Worm (Caenorhabditis elegans): Measurements from ENCODE around the gene C29E4.14.

The C29E4.14 gene

DNA sequence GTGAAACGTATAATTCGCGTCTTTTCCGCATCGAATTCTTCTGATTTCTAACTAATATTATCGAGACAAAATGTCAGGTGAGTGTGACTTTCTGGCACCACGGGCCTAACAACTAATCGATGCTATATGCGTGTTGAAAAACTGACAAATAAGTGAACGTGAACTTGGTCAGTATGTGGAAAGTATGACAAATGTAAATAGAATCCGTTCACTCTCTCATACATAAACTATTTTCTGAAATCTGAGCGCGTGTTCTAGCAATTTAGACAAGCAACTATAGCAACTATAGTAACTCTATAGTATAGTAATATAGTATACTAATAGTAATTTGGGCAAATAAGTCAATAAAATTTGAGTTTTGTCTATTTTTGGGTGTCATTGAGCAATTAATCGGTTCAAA lies 27.6 kb upstream of the C29E4.14 start:
- TF ChIP-seq rcor-1 (GFP tag; IDR thresholded peaks at IDR 0.05), result no peak
- no peak for TF ChIP-seq ceh-58 (GFP tag; IDR thresholded peaks at IDR 0.05)
- no peak for TF ChIP-seq ztf-22 (GFP tag; optimal IDR thresholded peaks at IDR 0.05)

DNA sequence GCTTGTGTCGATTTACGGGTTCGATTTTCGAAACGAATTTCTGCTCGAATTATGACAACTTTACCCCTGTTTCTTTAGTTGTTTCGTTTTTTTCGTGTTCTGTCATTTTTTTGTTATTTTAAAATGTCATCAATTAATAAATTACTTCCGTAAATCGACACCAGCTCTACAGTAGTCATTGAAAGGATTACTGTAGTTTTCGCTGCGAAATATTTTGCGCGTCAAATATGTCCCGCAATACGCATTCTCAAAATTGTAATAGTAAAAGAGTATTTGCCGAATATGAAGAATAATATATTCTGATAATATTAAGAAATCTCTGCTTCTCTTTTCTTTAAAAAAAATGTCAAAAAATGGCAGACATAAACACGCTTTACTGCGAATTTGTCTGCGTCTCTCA lies 26.7 kb upstream of the C29E4.14 start:
- no peak for TF ChIP-seq bed-2 (GFP tag; IDR thresholded peaks at IDR 0.05)
- TF ChIP-seq lsl-1 (GFP tag; optimal IDR thresholded peaks at IDR 0.05), result peak; percentile 85
- no peak for TF ChIP-seq F49E8.2 (tag; optimal IDR thresholded peaks at IDR 0.05; ENCODE audit: insufficient read depth)
- 0 out of 2 replicates have a peak, but pooled peaks have one; percentile 14 for TF ChIP-seq F33H1.4 (GFP tag; IDR thresholded peaks at IDR 0.05)
- TF ChIP-seq hmg-1.2 (GFP tag; IDR thresholded peaks at IDR 0.05), result peak; percentile 43; the same call in 1 of the 2 replicates
- peak; percentile 55; the same call in 1 of the 2 replicates for TF ChIP-seq ceh-91 (GFP tag; IDR thresholded peaks at IDR 0.05)

DNA sequence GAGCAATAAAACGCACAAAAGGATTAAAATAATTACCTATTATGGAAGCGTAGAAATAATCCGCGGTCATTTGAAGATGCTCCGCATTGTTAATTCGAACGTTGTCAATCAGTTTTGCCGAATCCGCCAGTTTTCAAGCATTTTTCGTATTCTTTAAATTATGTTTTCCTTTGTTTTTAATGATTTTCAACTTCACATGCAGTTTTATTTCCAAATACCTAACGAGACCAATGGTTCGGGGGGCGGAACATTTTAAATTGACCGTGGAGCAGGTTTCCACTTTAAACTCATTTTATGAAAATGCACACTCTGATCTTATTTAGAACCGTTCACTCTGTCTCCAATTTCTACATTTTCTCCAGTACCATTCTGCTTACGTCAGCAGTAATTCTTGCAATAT lies 25.2 kb upstream of the C29E4.14 start, which contains the start of gene ZK688.4:
ZK688.4 (plus strand) TSS at position 301 of the 400 bp plus-strand sequence.
- no peak for TF ChIP-seq lin-40 (tag; optimal IDR thresholded peaks at IDR 0.05)
- TF ChIP-seq B0336.3 (GFP tag; IDR thresholded peaks at IDR 0.05), result no peak
- TF ChIP-seq lin-35 (GFP tag; optimal IDR thresholded peaks at IDR 0.05), result no peak
- TF ChIP-seq Y95B8A.8 (GFP tag; IDR thresholded peaks at IDR 0.05), result no peak
- no peak for TF ChIP-seq F22D6.2 (tag; optimal IDR thresholded peaks at IDR 0.05)
- no peak for TF ChIP-seq bed-1 (GFP tag; IDR thresholded peaks at IDR 0.05)
- TF ChIP-seq tbp1 (GFP tag; optimal IDR thresholded peaks at IDR 0.05), result no peak
- no peak for TF ChIP-seq ceh-40 (GFP tag; IDR thresholded peaks at IDR 0.05)
- TF ChIP-seq let-607 (tag; optimal IDR thresholded peaks at IDR 0.05), result no peak
- no peak for TF ChIP-seq attf-3 (GFP tag; conservative IDR thresholded peaks at IDR 0.05)
- no peak for TF ChIP-seq somi-1 (GFP tag; optimal IDR thresholded peaks at IDR 0.05)
- TF ChIP-seq repo-1 (tag; optimal IDR thresholded peaks at IDR 0.05), result no peak
- no peak for TF ChIP-seq nfyb-1 (GFP tag; IDR thresholded peaks at IDR 0.05)
- TF ChIP-seq ztf-18 (tag; optimal IDR thresholded peaks at IDR 0.05), result no peak
- TF ChIP-seq ztf-6 (GFP tag; IDR thresholded peaks at IDR 0.05), result no peak
- no peak for TF ChIP-seq ZK185.1 (tag; optimal IDR thresholded peaks at IDR 0.05; ENCODE audit: poor library complexity, severe bottlenecking)
- no peak for TF ChIP-seq hrde-1 (tag; optimal IDR thresholded peaks at IDR 0.05; ENCODE audit: borderline replicate concordance)
- no peak for TF ChIP-seq F39B2.1 (GFP tag; IDR thresholded peaks at IDR 0.05)
- no peak for TF ChIP-seq F33H1.4 (GFP tag; IDR thresholded peaks at IDR 0.05)
- no peak for TF ChIP-seq hmg-20 (GFP tag; IDR thresholded peaks at IDR 0.05)

DNA sequence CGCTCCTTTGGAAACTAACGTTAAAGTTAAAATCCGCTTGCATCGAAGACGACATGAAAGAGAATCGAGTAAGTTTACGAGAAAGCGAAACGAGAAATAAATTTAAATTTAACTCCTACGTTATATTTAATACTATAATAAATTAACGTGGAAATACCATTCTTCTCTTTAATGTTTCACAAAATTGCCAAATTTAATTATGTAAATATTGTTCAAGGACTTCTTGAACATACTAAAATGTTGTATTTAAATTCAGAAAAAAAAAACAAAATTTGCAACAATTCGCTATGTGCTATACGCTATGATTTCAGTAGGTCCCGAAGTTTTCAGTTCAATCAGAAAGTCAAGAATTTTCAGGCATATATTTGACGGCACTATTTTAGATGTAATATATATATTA lies 23.0 kb upstream of the C29E4.14 start, which contains the start of gene ZK688.10:
ZK688.10 (minus strand) TSS at position 101 of the 400 bp plus-strand sequence.
- TF ChIP-seq zim-3 (tag; optimal IDR thresholded peaks at IDR 0.05), result no peak

DNA sequence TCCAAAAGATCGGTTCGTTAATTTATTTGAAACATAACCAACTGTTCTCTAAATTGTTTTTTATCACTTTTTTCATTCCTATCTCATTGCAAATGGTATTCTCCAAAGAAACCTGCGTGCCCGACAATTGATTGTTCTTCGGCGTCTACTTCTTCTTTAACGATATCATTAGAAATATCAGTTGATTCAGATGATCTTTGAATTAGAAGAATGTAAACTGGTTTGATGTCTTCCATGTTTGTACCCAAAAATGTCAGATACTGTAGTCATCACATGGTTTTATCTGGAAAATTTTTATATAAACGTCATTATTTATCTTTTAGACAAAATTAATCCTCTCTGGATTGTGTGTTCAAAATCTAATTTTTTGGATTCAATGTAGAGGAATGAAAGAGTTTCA lies 22.2 kb upstream of the C29E4.14 start:
- TF ChIP-seq somi-1 (GFP tag; optimal IDR thresholded peaks at IDR 0.05) (peak; percentile 19), snpc-4 (GFP tag; optimal IDR thresholded peaks at IDR 0.05) (no peak), snpc-4 (tag; optimal IDR thresholded peaks at IDR 0.05) (no peak), gei-17 (GFP tag; optimal IDR thresholded peaks at IDR 0.05) (no peak)
